Fruit fly (Drosophila melanogaster) whole organism, prepupa: ENCODE results near the gene Ranbp16.

Source experiments
- CG10631 ChIP-seq: fragments of 200-800 bp; sonication (Bioruptor generic); optimal IDR thresholded peaks from 2 replicates; lab custom pipeline; 2016; ENCODE audit warnings: missing biosample characterization, missing genetic modification characterization
- CG11294 ChIP-seq: fragments of 200-800 bp; sonication (Bioruptor generic); IDR thresholded peaks from 2 replicates; pipeline ENCODE4 v1.3.6; 2022; ENCODE audit warnings: missing biosample characterization, missing genetic modification characterization
- CG11762 ChIP-seq: fragments of 200-800 bp; sonication (Bioruptor generic); optimal IDR thresholded peaks from 3 replicates; lab custom pipeline; 2016; ENCODE audit warnings: missing biosample characterization, missing genetic modification characterization; ENCODE audit not compliant: insufficient read depth
- CG3032 ChIP-seq: fragments of 200-800 bp; optimal IDR thresholded peaks from 2 replicates; lab custom pipeline; 2019; ENCODE audit warnings: missing biosample characterization, mild to moderate bottlenecking, missing genetic modification characterization, moderate library complexity
- CG31627 ChIP-seq: fragments of 200-800 bp; sonication (Bioruptor generic); optimal IDR thresholded peaks from 3 replicates; lab custom pipeline; 2016; ENCODE audit warnings: missing biosample characterization, missing genetic modification characterization
- CG3919 ChIP-seq: fragments of 200-800 bp; sonication (Bioruptor generic); optimal IDR thresholded peaks from 3 replicates; lab custom pipeline; 2016; ENCODE audit warnings: missing biosample characterization, missing genetic modification characterization
- CG6854 ChIP-seq: fragments of 200-800 bp; sonication (Bioruptor generic); optimal IDR thresholded peaks from 2 replicates; lab custom pipeline; 2017; ENCODE audit warnings: missing biosample characterization, mild to moderate bottlenecking, missing genetic modification characterization
- CG8119 ChIP-seq: fragments of 200-800 bp; sonication (Bioruptor generic); IDR thresholded peaks from 3 replicates; pipeline ENCODE4 v1.3.6; 2022; ENCODE audit warnings: missing biosample characterization, missing genetic modification characterization
- CG8319 ChIP-seq: fragments of 200-800 bp; sonication (Bioruptor generic); optimal IDR thresholded peaks from 3 replicates; lab custom pipeline; 2016; ENCODE audit warnings: missing biosample characterization, missing genetic modification characterization
- CG9139 ChIP-seq: fragments of 200-800 bp; sonication (Bioruptor generic); optimal IDR thresholded peaks from 3 replicates; lab custom pipeline; 2017; ENCODE audit warnings: missing biosample characterization, mild to moderate bottlenecking, missing genetic modification characterization
- Eip75B ChIP-seq: fragments of 200-800 bp; sonication (Bioruptor generic); optimal IDR thresholded peaks from 3 replicates; lab custom pipeline; 2016; ENCODE audit warnings: missing biosample characterization, missing genetic modification characterization
- Eip78C ChIP-seq: fragments of 200-800 bp; sonication (Bioruptor generic); peaks from one replicate; lab custom pipeline; 2016; ENCODE audit warnings: missing biosample characterization, missing genetic modification characterization
- Hr38 ChIP-seq: sonication (Bioruptor generic); optimal IDR thresholded peaks from 2 replicates; lab custom pipeline; 2016; ENCODE audit warnings: missing biosample characterization, missing genetic modification characterization
- Lpt ChIP-seq: fragments of 200-800 bp; sonication (Bioruptor generic); optimal IDR thresholded peaks from 3 replicates; lab custom pipeline; 2016; ENCODE audit warnings: missing biosample characterization, missing genetic modification characterization
- Met ChIP-seq: fragments of 200-800 bp; sonication (Bioruptor generic); optimal IDR thresholded peaks from 3 replicates; lab custom pipeline; 2016; ENCODE audit warnings: missing biosample characterization, missing genetic modification characterization
- Sox102F ChIP-seq: fragments of 200-800 bp; sonication (Bioruptor generic); optimal IDR thresholded peaks from 2 replicates; lab custom pipeline; 2016; ENCODE audit warnings: missing biosample characterization, mild to moderate bottlenecking, missing genetic modification characterization
- Sox14 ChIP-seq: fragments of 200-800 bp; sonication (Bioruptor generic); optimal IDR thresholded peaks from 3 replicates; lab custom pipeline; 2016; ENCODE audit warnings: missing biosample characterization, missing genetic modification characterization
- Sox15 ChIP-seq: fragments of 200-800 bp; sonication (Bioruptor generic); optimal IDR thresholded peaks from 3 replicates; lab custom pipeline; 2016; ENCODE audit warnings: missing biosample characterization, missing genetic modification characterization
- cyc ChIP-seq: fragments of 200-800 bp; sonication (Bioruptor generic); optimal IDR thresholded peaks from 3 replicates; lab custom pipeline; 2016; ENCODE audit warnings: missing biosample characterization, missing genetic modification characterization
- dac ChIP-seq: fragments of 200-800 bp; sonication (Bioruptor generic); optimal IDR thresholded peaks from 2 replicates; lab custom pipeline; 2017; ENCODE audit warnings: missing biosample characterization, mild to moderate bottlenecking, missing genetic modification characterization
- dsx ChIP-seq: fragments of 200-800 bp; optimal IDR thresholded peaks from 3 replicates; lab custom pipeline; 2019; ENCODE audit warnings: missing biosample characterization, mild to moderate bottlenecking, missing genetic modification characterization, moderate library complexity; ENCODE audit not compliant: poor library complexity, severe bottlenecking
- eg ChIP-seq: fragments of 200-800 bp; sonication (Bioruptor generic); IDR thresholded peaks from 3 replicates; pipeline ENCODE4 v1.3.6; 2022; ENCODE audit warnings: missing biosample characterization, missing genetic modification characterization
- esn ChIP-seq: fragments of 200-800 bp; sonication (Bioruptor generic); optimal IDR thresholded peaks from 2 replicates; lab custom pipeline; 2016; ENCODE audit warnings: missing biosample characterization, mild to moderate bottlenecking, missing genetic modification characterization, moderate library complexity
- fd85E ChIP-seq: fragments of 200-800 bp; sonication (Bioruptor generic); optimal IDR thresholded peaks from 3 replicates; lab custom pipeline; 2016; ENCODE audit warnings: missing biosample characterization, missing genetic modification characterization
- lz ChIP-seq: fragments of 200-800 bp; sonication (Bioruptor generic); optimal IDR thresholded peaks from 3 replicates; lab custom pipeline; 2016; ENCODE audit warnings: missing biosample characterization, missing genetic modification characterization
- net ChIP-seq: fragments of 200-800 bp; sonication (Bioruptor generic); optimal IDR thresholded peaks from 3 replicates; lab custom pipeline; 2016; ENCODE audit warnings: missing biosample characterization, missing genetic modification characterization
- pdm3 ChIP-seq: fragments of 200-800 bp; sonication (Bioruptor generic); optimal IDR thresholded peaks from 3 replicates; lab custom pipeline; 2016; ENCODE audit warnings: missing biosample characterization, missing genetic modification characterization
- salr ChIP-seq, 2 experiments: fragments of 200-800 bp; sonication (Bioruptor generic); optimal IDR thresholded peaks; 3 replicates each; lab custom pipeline; 2016 to 2018; ENCODE audit warnings: missing biosample characterization in 2 of 2, missing genetic modification characterization in 2 of 2, mild to moderate bottlenecking in 1 of 2
- spab ChIP-seq: fragments of 200-800 bp; sonication (Bioruptor generic); optimal IDR thresholded peaks from 2 replicates; lab custom pipeline; 2017; ENCODE audit warnings: missing biosample characterization, mild to moderate bottlenecking, missing genetic modification characterization, missing genetic modification reagents
- ss ChIP-seq, 2 experiments: fragments of 200-800 bp; sonication (Bioruptor generic); optimal IDR thresholded peaks; 2 replicates in 1 of 2; 3 replicates in 1 of 2; lab custom pipeline; 2017 to 2018; ENCODE audit warnings: mild to moderate bottlenecking in 2 of 2, missing biosample characterization in 2 of 2, missing genetic modification characterization in 2 of 2, moderate library complexity in 1 of 2
- svp ChIP-seq: fragments of 200-800 bp; sonication (Bioruptor generic); peaks from one replicate; lab custom pipeline; 2016; ENCODE audit warnings: missing biosample characterization, missing genetic modification characterization

Gene Ranbp16

DNA sequence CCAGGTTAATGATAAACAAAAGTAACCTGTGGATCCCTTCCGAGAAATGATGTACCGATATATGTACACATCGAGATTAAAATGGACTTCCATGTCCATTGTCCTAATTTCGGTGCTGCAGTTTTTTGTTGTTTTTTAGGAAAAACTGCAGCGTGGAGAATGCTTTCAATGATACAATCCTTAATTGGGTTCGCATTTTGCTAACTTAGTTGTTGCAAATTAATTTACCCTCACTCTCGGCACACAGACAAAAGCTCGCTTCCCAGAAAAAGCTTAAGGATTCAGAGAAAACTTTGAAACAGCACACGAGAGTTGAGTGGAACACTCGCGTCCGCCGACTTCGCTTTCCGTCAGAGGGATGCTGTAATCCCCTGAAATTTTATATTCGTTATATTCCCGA is 23.1 kb downstream of the Ranbp16 start, which contains the start of gene Lrp4:
Gene Lrp4, plus strand, starts transcription at position 301 of the 400 bp plus-strand sequence.
- TF ChIP-seq CG6854 (GFP tag; lab: Kevin White, UChicago), result no peak
- no peak for TF ChIP-seq Met (GFP tag; lab: Kevin White, UChicago)
- no peak for TF ChIP-seq Sox102F (GFP tag; lab: Kevin White, UChicago)
- no peak for TF ChIP-seq lz
- TF ChIP-seq ss (GFP tag; optimal IDR thresholded peaks at IDR 0.05; lab: Kevin White, UChicago), result no peak
- TF ChIP-seq net (GFP tag; lab: Kevin White, UChicago), result no peak

dm6 chrX:15909564-15910284 is 23.9 kb downstream of the Ranbp16 start, which contains the start of gene CycD:
TSS of gene CycD (minus strand) at chrX:15909676.
- TF ChIP-seq pdm3 (peak; percentile 38), Sox15 (no peak), Sox14 (GFP tag; lab: Kevin White, UChicago) (peak; percentile 67), CG8319 (GFP tag; lab: Kevin White, UChicago) (no peak), CG10631 (GFP tag; lab: Kevin White, UChicago) (peak; percentile 34)

- TF ChIP-seq eg (GFP tag; lab: Robert Waterston, UW), result no peak
- TF ChIP-seq CG8319 (GFP tag; lab: Kevin White, UChicago), result no peak
- TF ChIP-seq, all 60 proteins: peak for 0
Measured at dm6 chrX:15893732-15894264, 39.9 kb downstream of the Ranbp16 start.

dm6 chrX:15891606-15892345 is 41.9 kb downstream of the Ranbp16 start, which contains the start of gene shi:
TSS of gene shi (plus strand) at chrX:15892116.
- peak; percentile 36 for TF ChIP-seq esn (GFP tag; lab: Kevin White, UChicago)
- no peak for TF ChIP-seq CG3919 (GFP tag; lab: Kevin White, UChicago)
- TF ChIP-seq Eip78C, result peak; percentile 45
- TF ChIP-seq spab (GFP tag; lab: Kevin White, UChicago), result no peak
- no peak for TF ChIP-seq Hr38 (GFP tag; lab: Kevin White, UChicago)
- TF ChIP-seq lz, result peak; percentile 6
- TF ChIP-seq CG11294 (GFP tag; lab: Robert Waterston, UW), result no peak
- TF ChIP-seq CG8319 (GFP tag; lab: Kevin White, UChicago), result no peak
- TF ChIP-seq cyc, result no peak
- TF ChIP-seq salr (GFP tag; optimal IDR thresholded peaks at IDR 0.05; lab: Kevin White, UChicago), result no peak
- no peak for TF ChIP-seq Eip75B
- TF ChIP-seq CG3032 (tag; lab: Kevin White, UChicago), result no peak
- TF ChIP-seq CG31627 (GFP tag; lab: Kevin White, UChicago), result no peak
- no peak for TF ChIP-seq pdm3
- no peak for TF ChIP-seq ss (GFP tag; optimal IDR thresholded peaks at IDR 0.05; lab: Kevin White, UChicago)
- no peak for TF ChIP-seq Sox15
- peak; percentile 15 for TF ChIP-seq CG10631 (GFP tag; lab: Kevin White, UChicago)
- peak; percentile 18 for TF ChIP-seq Sox14 (GFP tag; lab: Kevin White, UChicago)
- TF ChIP-seq CG9139 (GFP tag; lab: Kevin White, UChicago), result no peak
- no peak for TF ChIP-seq dac
- TF ChIP-seq CG11762, result no peak
- TF ChIP-seq dsx, result no peak
- TF ChIP-seq Sox102F (GFP tag; lab: Kevin White, UChicago), result no peak
- TF ChIP-seq Met (GFP tag; lab: Kevin White, UChicago), result no peak
- no peak for TF ChIP-seq svp (GFP tag; lab: Kevin White, UChicago)
- TF ChIP-seq fd85E (GFP tag; lab: Kevin White, UChicago), result no peak
- TF ChIP-seq CG8119 (GFP tag; lab: Robert Waterston, UW), result no peak
- no peak for TF ChIP-seq Lpt
- TF ChIP-seq net (GFP tag; lab: Kevin White, UChicago), result no peak
